Worm (Caenorhabditis elegans) whole organism, young adult: ENCODE data around the gene C01G10.4.
A peak's percentile ranks its signal among the peaks of the same experiment; 100 is the strongest.

Source experiments
- B0261.1 ChIP-seq: sonication (generic microtip); optimal IDR thresholded peaks from 2 replicates; lab custom pipeline; 2016; ENCODE audit warnings: mild to moderate bottlenecking, missing genetic modification characterization, moderate library complexity, missing compliant biosample characterization
- B0336.3 ChIP-seq: fragments of 200-800 bp; sonication (Bioruptor generic); IDR thresholded peaks from 2 replicates; pipeline ENCODE4 v1.3.6; 2022; ENCODE audit warnings: missing genetic modification characterization, missing compliant biosample characterization
- D2030.7 ChIP-seq: fragments of 200-800 bp; sonication (Bioruptor generic); IDR thresholded peaks from 2 replicates; pipeline ENCODE4 v1.3.6; 2022; ENCODE audit warnings: missing genetic modification reagents, missing genetic modification characterization, missing compliant biosample characterization
- F23B12.7 ChIP-seq: sonication (generic microtip); optimal IDR thresholded peaks from 2 replicates; lab custom pipeline; 2017; ENCODE audit warnings: missing genetic modification characterization, mild to moderate bottlenecking, missing compliant biosample characterization, antibody characterized with exemption, moderate library complexity; ENCODE audit not compliant: insufficient read depth
- F33H1.4 ChIP-seq: fragments of 200-800 bp; sonication (Bioruptor generic); IDR thresholded peaks from 2 replicates; pipeline ENCODE4 v1.3.6; 2022; ENCODE audit warnings: missing genetic modification reagents, missing genetic modification characterization, missing compliant biosample characterization
- F57A8.1 ChIP-seq: fragments of 200-800 bp; sonication (Bioruptor generic); optimal IDR thresholded peaks from 2 replicates; lab custom pipeline; 2018; ENCODE audit warnings: mild to moderate bottlenecking, missing genetic modification characterization, moderate library complexity, missing compliant biosample characterization
- F57C9.4 ChIP-seq: sonication (generic microtip); optimal IDR thresholded peaks from 2 replicates; lab custom pipeline; 2017; ENCODE audit warnings: mild to moderate bottlenecking, missing genetic modification characterization, missing compliant biosample characterization
- K11D2.4 ChIP-seq: fragments of 200-800 bp; sonication (Bioruptor generic); IDR thresholded peaks from 2 replicates; pipeline ENCODE4 v1.3.6; 2022; ENCODE audit warnings: missing genetic modification reagents, missing genetic modification characterization, missing compliant biosample characterization
- Y67H2A.10 ChIP-seq: fragments of 200-800 bp; sonication (Bioruptor generic); conservative IDR thresholded peaks from 2 replicates; pipeline ENCODE4 v1.3.6; 2022; ENCODE audit warnings: missing genetic modification reagents, missing genetic modification characterization, missing compliant biosample characterization
- ama-1 ChIP-seq, 3 experiments: fragments of 150-350 bp in 1 of 3; sonication (generic microtip) in 2 of 3; optimal IDR thresholded peaks; 2 replicates each; lab custom pipeline; 2014 to 2018; ENCODE audit warnings: missing biosample characterization in 2 of 3, missing genetic modification characterization in 2 of 3, missing genetic modification reagents in 2 of 3
- athp-1 ChIP-seq: sonication (generic microtip); optimal IDR thresholded peaks from 2 replicates; lab custom pipeline; 2017; ENCODE audit warnings: mild to moderate bottlenecking, missing genetic modification characterization, missing compliant biosample characterization
- attf-3 ChIP-seq: fragments of 200-800 bp; sonication (Bioruptor generic); conservative IDR thresholded peaks from 2 replicates; pipeline ENCODE4 v1.3.6; 2022; ENCODE audit warnings: missing genetic modification reagents, missing genetic modification characterization, missing compliant biosample characterization
- attf-6 ChIP-seq: fragments of 200-800 bp; sonication (Bioruptor generic); IDR thresholded peaks from 2 replicates; pipeline ENCODE4 v1.3.6; 2022; ENCODE audit warnings: missing genetic modification reagents, missing genetic modification characterization, missing compliant biosample characterization
- cebp-1 ChIP-seq, 2 experiments: fragments of 200-800 bp in 1 of 2; sonication (Bioruptor generic) in 1 of 2; sonication (generic microtip) in 1 of 2; IDR thresholded peaks in 1 of 2; optimal IDR thresholded peaks in 1 of 2; 2 replicates each; pipeline versions ENCODE4 v1.3.6 to Lab custom; 2017 to 2022; ENCODE audit warnings: missing compliant biosample characterization in 2 of 2, missing genetic modification characterization in 2 of 2, mild to moderate bottlenecking in 1 of 2, missing genetic modification reagents in 1 of 2, moderate library complexity in 1 of 2
- cebp-2 ChIP-seq: fragments of 200-800 bp; sonication (Bioruptor generic); IDR thresholded peaks from 2 replicates; pipeline ENCODE4 v1.3.6; 2022; ENCODE audit warnings: missing genetic modification characterization, missing compliant biosample characterization
- egl-44 ChIP-seq: fragments of 200-800 bp; sonication (Bioruptor generic); IDR thresholded peaks from 2 replicates; pipeline ENCODE4 v1.3.6; 2022; ENCODE audit warnings: missing genetic modification reagents, missing genetic modification characterization, missing compliant biosample characterization
- him-1 ChIP-seq: sonication (generic microtip); optimal IDR thresholded peaks from 2 replicates; lab custom pipeline; 2016; ENCODE audit warnings: missing genotype, missing genetic modification reagents, missing genetic modification characterization, missing compliant biosample characterization
- hmg-1.2 ChIP-seq: fragments of 200-800 bp; sonication (Bioruptor generic); IDR thresholded peaks from 2 replicates; pipeline ENCODE4 v1.3.6; 2022; ENCODE audit warnings: missing genetic modification reagents, missing genetic modification characterization, missing compliant biosample characterization
- lag-1 ChIP-seq: fragments of 200-800 bp; sonication (Bioruptor generic); IDR thresholded peaks from 2 replicates; pipeline ENCODE4 v1.3.6; 2022; ENCODE audit warnings: missing genetic modification reagents, missing genetic modification characterization, missing compliant biosample characterization
- lin-40 ChIP-seq: sonication (generic microtip); optimal IDR thresholded peaks from 2 replicates; lab custom pipeline; 2016; ENCODE audit warnings: missing genetic modification characterization, mild to moderate bottlenecking, missing compliant biosample characterization, missing genotype, missing genetic modification reagents
- madf-6 ChIP-seq: fragments of 200-800 bp; sonication (Bioruptor generic); IDR thresholded peaks from 2 replicates; pipeline ENCODE4 v1.3.6; 2022; ENCODE audit warnings: missing genetic modification reagents, missing genetic modification characterization, missing compliant biosample characterization
- nhr-120 ChIP-seq: fragments of 200-800 bp; sonication (Bioruptor generic); IDR thresholded peaks from 2 replicates; pipeline ENCODE4 v1.3.6; 2022; ENCODE audit warnings: missing genetic modification characterization, missing compliant biosample characterization
- rcor-1 ChIP-seq: fragments of 200-800 bp; sonication (Bioruptor generic); IDR thresholded peaks from 2 replicates; pipeline ENCODE4 v1.3.6; 2022; ENCODE audit warnings: missing genetic modification reagents, missing genetic modification characterization, missing compliant biosample characterization
- repo-1 ChIP-seq: sonication (generic microtip); optimal IDR thresholded peaks from 2 replicates; lab custom pipeline; 2017; ENCODE audit warnings: mild to moderate bottlenecking, missing genetic modification characterization, missing compliant biosample characterization
- rpc-1 ChIP-seq, 2 experiments: fragments of 150-350 bp in 1 of 2; sonication (generic microtip) in 1 of 2; optimal IDR thresholded peaks; 2 replicates each; lab custom pipeline; 2014 to 2018; ENCODE audit warnings: missing biosample characterization in 1 of 2, missing genetic modification characterization in 1 of 2, missing genetic modification reagents in 1 of 2, missing genotype in 1 of 2
- sea-2 ChIP-seq: fragments of 200-800 bp; sonication (Bioruptor generic); IDR thresholded peaks from 2 replicates; pipeline ENCODE4 v1.3.6; 2022; ENCODE audit warnings: missing genetic modification characterization, missing compliant biosample characterization
- snpc-1.3 ChIP-seq: sonication (generic microtip); optimal IDR thresholded peaks from 2 replicates; lab custom pipeline; 2017; ENCODE audit warnings: missing genetic modification characterization, mild to moderate bottlenecking, missing compliant biosample characterization, antibody characterized with exemption, moderate library complexity, missing genotype, missing genetic modification reagents; ENCODE audit not compliant: insufficient read depth
- somi-1 ChIP-seq: fragments of 200-800 bp; sonication (Bioruptor generic); optimal IDR thresholded peaks from 2 replicates; lab custom pipeline; 2018; ENCODE audit warnings: mild to moderate bottlenecking, missing genetic modification characterization, missing compliant biosample characterization
- zim-3 ChIP-seq: sonication (generic microtip); optimal IDR thresholded peaks from 2 replicates; lab custom pipeline; 2017; ENCODE audit warnings: mild to moderate bottlenecking, missing genetic modification characterization, moderate library complexity, missing compliant biosample characterization
- ztf-22 ChIP-seq: fragments of 200-800 bp; sonication (Bioruptor generic); optimal IDR thresholded peaks from 2 replicates; lab custom pipeline; 2018; ENCODE audit warnings: mild to moderate bottlenecking, missing genetic modification characterization, moderate library complexity, missing compliant biosample characterization
- ztf-6 ChIP-seq: fragments of 200-800 bp; sonication (Bioruptor generic); IDR thresholded peaks from 2 replicates; pipeline ENCODE4 v1.3.6; 2022; ENCODE audit warnings: missing genetic modification reagents, missing genetic modification characterization, missing compliant biosample characterization

C01G10.4 gene

ce11 chrV:15089438-15089837 lies at the start of gene C01G10.4, which contains the start of gene C01G10.5:
Gene C01G10.4 (plus strand): TSS chrV:15089740.
Gene C01G10.5 (minus strand): TSS chrV:15089538.
- TF ChIP-seq somi-1 (GFP tag; lab: Kevin White, UChicago), result no peak
- no peak for TF ChIP-seq D2030.7 (GFP tag; lab: Robert Waterston, UW)
- no peak for TF ChIP-seq B0261.1 (tag; lab: Kevin White, UChicago)
- no peak for TF ChIP-seq F33H1.4 (GFP tag; lab: Robert Waterston, UW)
- no peak for TF ChIP-seq attf-3 (GFP tag; lab: Robert Waterston, UW)
- no peak for TF ChIP-seq athp-1 (tag; lab: Kevin White, UChicago)

- TF ChIP-seq hmg-1.2, result peak; percentile 76; the same call in 1 of the 2 replicates
- no peak for TF ChIP-seq him-1 (tag; lab: Kevin White, UChicago)
- TF ChIP-seq, all 124 proteins: peak for 1
Observed at ce11 chrV:15048107-15048506, 41.4 kb upstream of the C01G10.4 start, which contains the start of gene sdc-3. Gene sdc-3 (minus strand): TSS chrV:15048207.

ce11 chrV:15051720-15052119 lies 37.8 kb upstream of the C01G10.4 start:
- TF ChIP-seq lag-1 (GFP tag; lab: Robert Waterston, UW), result no peak
- TF ChIP-seq F57A8.1 (GFP tag; lab: Kevin White, UChicago), result no peak
- no peak for TF ChIP-seq nhr-120
- TF ChIP-seq ztf-22, result no peak
- no peak for TF ChIP-seq lin-40 (tag; lab: Kevin White, UChicago)
- no peak for TF ChIP-seq zim-3 (tag; lab: Kevin White, UChicago)

- TF ChIP-seq cebp-2 (GFP tag; lab: Robert Waterston, UW), result no peak
- TF ChIP-seq Y67H2A.10 (GFP tag; lab: Robert Waterston, UW), result no peak
- TF ChIP-seq F57A8.1 (GFP tag; lab: Kevin White, UChicago), result no peak
- TF ChIP-seq cebp-1 (GFP tag; IDR thresholded peaks at IDR 0.05; lab: Robert Waterston, UW), result 0 out of 2 replicates have a peak, but pooled peaks have one; percentile 26
- TF ChIP-seq cebp-1 (tag; optimal IDR thresholded peaks at IDR 0.05; lab: Kevin White, UChicago), result no peak
- TF ChIP-seq egl-44 (GFP tag; lab: Robert Waterston, UW), result no peak
- TF ChIP-seq ztf-6, result no peak
- TF ChIP-seq, all 124 proteins: peak for 1
Observed at ce11 chrV:15052368-15052767, 37.2 kb upstream of the C01G10.4 start, which contains the start of the genes fbxa-82 and C25D7.5. Gene fbxa-82 (minus strand): TSS chrV:15052530. Gene C25D7.5 (plus strand): TSS chrV:15052650.

- TF ChIP-seq attf-6 (GFP tag; lab: Robert Waterston, UW), result no peak
- no peak for TF ChIP-seq B0261.1 (tag; lab: Kevin White, UChicago)
- no peak for TF ChIP-seq repo-1 (tag; lab: Kevin White, UChicago)
- TF ChIP-seq zim-3 (tag; lab: Kevin White, UChicago), result no peak
- TF ChIP-seq him-1 (tag; lab: Kevin White, UChicago), result no peak
- no peak for TF ChIP-seq rcor-1 (GFP tag; lab: Robert Waterston, UW)
- TF ChIP-seq ama-1 (optimal IDR thresholded peaks at IDR 0.05; lab: Kevin White, UChicago), result no peak
- TF ChIP-seq ama-1 (GFP tag; optimal IDR thresholded peaks at IDR 0.05; lab: Kevin White, UChicago), result no peak
- TF ChIP-seq F57C9.4, result no peak
- TF ChIP-seq rpc-1 (optimal IDR thresholded peaks at IDR 0.05; lab: Kevin White, UChicago), result no peak
- TF ChIP-seq rpc-1 (tag; optimal IDR thresholded peaks at IDR 0.05; lab: Kevin White, UChicago), result no peak
- TF ChIP-seq somi-1 (GFP tag; lab: Kevin White, UChicago), result no peak
- TF ChIP-seq sea-2 (GFP tag; lab: Robert Waterston, UW), result no peak
- no peak for TF ChIP-seq K11D2.4 (GFP tag; lab: Robert Waterston, UW)
- no peak for TF ChIP-seq snpc-1.3 (tag; lab: Kevin White, UChicago)
- no peak for TF ChIP-seq B0336.3
- no peak for TF ChIP-seq F23B12.7 (tag; lab: Kevin White, UChicago)
- TF ChIP-seq madf-6 (GFP tag; lab: Robert Waterston, UW), result no peak
Observed at ce11 chrV:15054733-15055132, 34.8 kb upstream of the C01G10.4 start.
